Fruit fly (Drosophila melanogaster) Kc167 (cell line): ENCODE data around the gene Cep164.

ENCODE experiments used
- Myc ChIP-seq: fragments of >200 bp; optimal IDR thresholded peaks from 2 replicates; lab custom pipeline; 2017; ENCODE audit warnings: missing external identifiers
- Sin3A ChIP-seq: fragments of >200 bp; optimal IDR thresholded peaks from 2 replicates; lab custom pipeline; 2018; ENCODE audit warnings: missing external identifiers
- h ChIP-seq: fragments of >200 bp; optimal IDR thresholded peaks from 3 replicates; lab custom pipeline; 2018; ENCODE audit warnings: missing external identifiers
- insv ChIP-seq: fragments of >200 bp; optimal IDR thresholded peaks from 3 replicates; lab custom pipeline; 2018; ENCODE audit warnings: missing external identifiers
- psq ChIP-seq: fragments of >200 bp; optimal IDR thresholded peaks from 2 replicates; lab custom pipeline; 2017; ENCODE audit warnings: missing external identifiers
- ttk ChIP-seq: sonication (Bioruptor generic); optimal IDR thresholded peaks from 2 replicates; lab custom pipeline; 2017; ENCODE audit warnings: missing external identifiers

DNA sequence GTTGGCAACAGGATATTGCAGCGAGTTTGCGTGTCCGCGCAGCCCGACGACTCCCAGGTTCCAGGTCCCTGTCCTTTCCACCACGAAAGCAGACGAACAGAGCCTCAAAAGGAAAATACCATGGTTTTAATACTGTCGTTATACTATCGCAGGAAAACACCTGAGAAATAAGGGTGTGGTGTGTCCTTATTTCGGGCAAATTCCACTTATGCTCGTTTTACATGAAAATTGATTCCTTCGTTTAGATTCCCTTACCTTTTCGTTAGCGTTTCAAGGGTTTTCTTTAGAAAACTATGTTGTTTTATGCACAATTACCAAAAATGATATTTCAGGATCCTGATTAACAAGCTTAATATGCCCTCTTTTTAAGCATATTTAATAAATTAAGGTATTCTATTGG lies at the start of gene Cep164:
- TF ChIP-seq h (lab: Kevin White, UChicago): no peak
- no peak for TF ChIP-seq Sin3A
- no peak for TF ChIP-seq ttk (lab: Kevin White, UChicago)
- TF ChIP-seq psq (lab: Kevin White, UChicago): no peak
- TF ChIP-seq Myc: no peak
- no peak for TF ChIP-seq insv (lab: Kevin White, UChicago)
